2 fruit fly cellular contexts compared by ENCODE assay signal in the genomic region with DNA sequence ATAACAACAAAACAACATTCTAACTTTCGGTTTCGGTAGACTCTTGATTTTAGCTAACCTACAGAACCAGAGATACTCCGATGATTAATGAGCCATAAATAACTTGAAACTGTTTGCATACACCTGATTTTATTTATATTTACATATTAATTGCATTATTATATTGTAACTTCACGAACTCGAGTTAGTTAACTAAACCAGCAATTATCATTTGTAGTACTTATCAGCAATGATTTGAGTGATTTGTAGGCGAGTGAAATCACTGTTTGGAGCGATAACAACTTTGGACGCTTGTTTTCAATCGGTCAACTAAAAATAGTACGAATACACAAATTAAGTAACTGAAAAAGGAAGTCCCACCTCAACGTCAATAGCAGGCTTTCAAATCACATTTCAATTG.
A peak's percentile ranks its signal among the peaks of the same experiment; 100 is the strongest.
TF ChIP-seq lines count a peak whose summit lies in the region.

No protein-coding gene starts in this region.

- TF ChIP-seq CTCF in whole organism, embryonic (GFP tag; optimal IDR thresholded peaks at IDR 0.05; lab: Kevin White, UChicago), result no peak

TF ChIP-seq in whole organism, adult, 20 proteins besides CTCF, POLR2A, EP300 and RAD21:
- TF ChIP-seq kay (GFP tag; lab: Kevin White, UChicago; ENCODE audit: borderline replicate concordance), result peak; percentile 84
- no peak for TF ChIP-seq tj (GFP tag; optimal IDR thresholded peaks at IDR 0.05; lab: Kevin White, UChicago)
- TF ChIP-seq toe (GFP tag; optimal IDR thresholded peaks at IDR 0.05; lab: Kevin White, UChicago), result no peak
TF ChIP-seq in whole organism, adult: peak in this region for 1.

TF ChIP-seq in whole organism, embryonic, 481 proteins besides CTCF, POLR2A, EP300 and RAD21:
- TF ChIP-seq CG9797 (GFP tag; optimal IDR thresholded peaks at IDR 0.05; lab: Kevin White, UChicago) (no peak), sc (optimal IDR thresholded peaks at IDR 0.05; lab: Kevin White, UChicago) (no peak), sc (GFP tag; optimal IDR thresholded peaks at IDR 0.05; lab: Kevin White, UChicago) (no peak), Hr3 (GFP tag; optimal IDR thresholded peaks at IDR 0.05; lab: Kevin White, UChicago) (no peak), H15 (GFP tag; IDR thresholded peaks at IDR 0.05; lab: Robert Waterston, UW) (no peak), Trl (optimal IDR thresholded peaks at IDR 0.05; lab: Kevin White, UChicago) (peak in 1 of 2 experiments; percentile 48), Trl (GFP tag; optimal IDR thresholded peaks at IDR 0.05; lab: Kevin White, UChicago) (no peak), CG15514 (GFP tag; optimal IDR thresholded peaks at IDR 0.05; lab: Kevin White, UChicago) (no peak), lov (optimal IDR thresholded peaks at IDR 0.05; lab: Kevin White, UChicago) (no peak), lov (GFP tag; IDR thresholded peaks at IDR 0.05; lab: Robert Waterston, UW) (no peak), twi (tag; optimal IDR thresholded peaks at IDR 0.05; lab: Kevin White, UChicago) (no peak), gsb-n (tag; optimal IDR thresholded peaks at IDR 0.05; lab: Kevin White, UChicago) (no peak), tx (GFP tag; optimal IDR thresholded peaks at IDR 0.05; lab: Kevin White, UChicago) (no peak), schlank (tag; optimal IDR thresholded peaks at IDR 0.05; lab: Kevin White, UChicago) (no peak), lab (GFP tag; optimal IDR thresholded peaks at IDR 0.05; lab: Kevin White, UChicago) (no peak), Spps (tag; optimal IDR thresholded peaks at IDR 0.05; lab: Kevin White, UChicago) (no peak), Bdp1 (GFP tag; optimal IDR thresholded peaks at IDR 0.05; lab: Kevin White, UChicago) (no peak), Hr78 (GFP tag; optimal IDR thresholded peaks at IDR 0.05; lab: Kevin White, UChicago) (no peak), zen2 (GFP tag; IDR thresholded peaks at IDR 0.05; lab: Robert Waterston, UW; ENCODE audit: partially characterized antibody) (no peak), unc-4 (GFP tag; IDR thresholded peaks at IDR 0.05; lab: Robert Waterston, UW; ENCODE audit: partially characterized antibody) (0 out of 2 replicates have a peak, but pooled peaks have one; percentile 4), Myb (GFP tag; optimal IDR thresholded peaks at IDR 0.05; lab: Kevin White, UChicago) (no peak), dimm (GFP tag; IDR thresholded peaks at IDR 0.05; lab: Robert Waterston, UW) (no peak), Blimp-1 (GFP tag; optimal IDR thresholded peaks at IDR 0.05; lab: Kevin White, UChicago) (peak; percentile 34), CG3995 (GFP tag; optimal IDR thresholded peaks at IDR 0.05; lab: Kevin White, UChicago) (peak; percentile 72), exex (tag; optimal IDR thresholded peaks at IDR 0.05; lab: Kevin White, UChicago) (peak; percentile 46), YL-1 (GFP tag; optimal IDR thresholded peaks at IDR 0.05; lab: Kevin White, UChicago) (no peak)
